Worm (Caenorhabditis elegans): ENCODE results near the gene cept-1.

Gene cept-1

ce11 chrX:12759010-12759409 is 2.9 kb upstream of the cept-1 start:
- TF ChIP-seq tbx-8 (GFP tag; optimal IDR thresholded peaks at IDR 0.05): no peak
- no peak for TF ChIP-seq ztf-11 (tag; optimal IDR thresholded peaks at IDR 0.05)
- TF ChIP-seq mab-5 (tag; optimal IDR thresholded peaks at IDR 0.05): no peak
- no peak for TF ChIP-seq nhr-2 (tag; optimal IDR thresholded peaks at IDR 0.05)
- TF ChIP-seq ceh-83 (GFP tag; optimal IDR thresholded peaks at IDR 0.05): no peak
- no peak for TF ChIP-seq snpc-4 (tag; optimal IDR thresholded peaks at IDR 0.05)
- no peak for TF ChIP-seq pha-4 (tag; optimal IDR thresholded peaks at IDR 0.05)
- TF ChIP-seq lin-32 (GFP tag; optimal IDR thresholded peaks at IDR 0.05): no peak
- TF ChIP-seq nhr-28 (tag; optimal IDR thresholded peaks at IDR 0.05): no peak
- TF ChIP-seq sptf-1 (tag; optimal IDR thresholded peaks at IDR 0.05): no peak
- TF ChIP-seq unc-39 (tag; optimal IDR thresholded peaks at IDR 0.05): no peak
- no peak for TF ChIP-seq ceh-43 (GFP tag; optimal IDR thresholded peaks at IDR 0.05)

ce11 chrX:12759642-12760041 is 2.2 kb upstream of the cept-1 start:
- TF ChIP-seq ham-2 (GFP tag; optimal IDR thresholded peaks at IDR 0.05): no peak
- no peak for TF ChIP-seq unc-120 (tag; optimal IDR thresholded peaks at IDR 0.05; ENCODE audit: poor library complexity, severe bottlenecking)
- TF ChIP-seq ces-1 (GFP tag; optimal IDR thresholded peaks at IDR 0.05): no peak
- TF ChIP-seq unc-62 (GFP tag; optimal IDR thresholded peaks at IDR 0.05): no peak
- no peak for TF ChIP-seq lsy-2 (tag; optimal IDR thresholded peaks at IDR 0.05)
- no peak for TF ChIP-seq ztf-11 (tag; optimal IDR thresholded peaks at IDR 0.05)
- TF ChIP-seq mls-2 (tag; optimal IDR thresholded peaks at IDR 0.05): no peak
- TF ChIP-seq flh-1 (GFP tag; optimal IDR thresholded peaks at IDR 0.05): no peak
- no peak for TF ChIP-seq mab-5 (tag; optimal IDR thresholded peaks at IDR 0.05)
- TF ChIP-seq ceh-39 (tag; optimal IDR thresholded peaks at IDR 0.05): no peak
- no peak for TF ChIP-seq pha-4 (tag; optimal IDR thresholded peaks at IDR 0.05)
- no peak for TF ChIP-seq nhr-28 (tag; optimal IDR thresholded peaks at IDR 0.05)
- no peak for TF ChIP-seq lin-13 (tag; optimal IDR thresholded peaks at IDR 0.05)
- no peak for TF ChIP-seq unc-39 (tag; optimal IDR thresholded peaks at IDR 0.05)

ce11 chrX:12761295-12761775 is 543 bp upstream of the cept-1 start:
- TF ChIP-seq flh-1 (GFP tag; optimal IDR thresholded peaks at IDR 0.05) (no peak), mep-1 (tag; optimal IDR thresholded peaks at IDR 0.05) (no peak), lsy-2 (tag; optimal IDR thresholded peaks at IDR 0.05) (no peak), sem-2 (GFP tag; optimal IDR thresholded peaks at IDR 0.05) (no peak), hlh-1 (tag; optimal IDR thresholded peaks at IDR 0.05) (no peak), elt-1 (tag; optimal IDR thresholded peaks at IDR 0.05; ENCODE audit: borderline replicate concordance, insufficient read depth) (no peak), sptf-1 (tag; optimal IDR thresholded peaks at IDR 0.05) (no peak)

- TF ChIP-seq nhr-76 (tag; optimal IDR thresholded peaks at IDR 0.05) (no peak), M03D4.4 (tag; optimal IDR thresholded peaks at IDR 0.05) (no peak), mls-2 (tag; optimal IDR thresholded peaks at IDR 0.05) (no peak), elt-1 (tag; optimal IDR thresholded peaks at IDR 0.05; ENCODE audit: borderline replicate concordance, insufficient read depth) (no peak), ces-1 (GFP tag; optimal IDR thresholded peaks at IDR 0.05) (no peak), ceh-83 (GFP tag; optimal IDR thresholded peaks at IDR 0.05) (no peak), nhr-12 (tag; optimal IDR thresholded peaks at IDR 0.05) (no peak), nhr-237 (tag; optimal IDR thresholded peaks at IDR 0.05) (no peak), lin-13 (tag; optimal IDR thresholded peaks at IDR 0.05) (no peak), sptf-1 (tag; optimal IDR thresholded peaks at IDR 0.05) (no peak), nhr-28 (tag; optimal IDR thresholded peaks at IDR 0.05) (no peak)
These were observed 2.1 kb downstream of the cept-1 start for ce11 chrX:12764009-12764408.

ce11 chrX:12769697-12770096 is 7.8 kb downstream of the cept-1 start, which contains the start of gene ilc-17.1:
Gene ilc-17.1, minus strand, starts transcription at chrX:12769797.
- TF ChIP-seq unc-39 (tag; optimal IDR thresholded peaks at IDR 0.05) (no peak), tbx-8 (GFP tag; optimal IDR thresholded peaks at IDR 0.05) (no peak), flh-1 (GFP tag; optimal IDR thresholded peaks at IDR 0.05) (no peak)

- no peak for TF ChIP-seq lin-13 (tag; optimal IDR thresholded peaks at IDR 0.05)
- no peak for TF ChIP-seq ceh-39 (tag; optimal IDR thresholded peaks at IDR 0.05)
- no peak for TF ChIP-seq unc-120 (tag; optimal IDR thresholded peaks at IDR 0.05; ENCODE audit: poor library complexity, severe bottlenecking)
- TF ChIP-seq ceh-43 (GFP tag; optimal IDR thresholded peaks at IDR 0.05): no peak
These were observed 18.8 kb downstream of the cept-1 start for ce11 chrX:12780674-12781073.
